Worm (Caenorhabditis elegans): Measurements from ENCODE around the gene nex-3.

ce11 chrIII:4493008-4493777 lies 51.3 kb downstream of the nex-3 start:
- TF ChIP-seq egl-18 (GFP tag; IDR thresholded peaks at IDR 0.05) (no peak), rec-8 (tag; optimal IDR thresholded peaks at IDR 0.05) (no peak), aptf-3 (GFP tag; IDR thresholded peaks at IDR 0.05) (no peak), lin-54 (GFP tag; optimal IDR thresholded peaks at IDR 0.05) (no peak), B0336.3 (GFP tag; IDR thresholded peaks at IDR 0.05) (no peak), mes-4 (tag; optimal IDR thresholded peaks at IDR 0.05) (no peak), ZK185.1 (tag; optimal IDR thresholded peaks at IDR 0.05; ENCODE audit: poor library complexity, severe bottlenecking) (peak; percentile 37), snpc-4 (GFP tag; optimal IDR thresholded peaks at IDR 0.05) (no peak), snpc-4 (tag; optimal IDR thresholded peaks at IDR 0.05) (peak in 1 of 4 experiments; percentile 13), ztf-18 (tag; optimal IDR thresholded peaks at IDR 0.05) (no peak), bed-2 (GFP tag; IDR thresholded peaks at IDR 0.05) (no peak)
